Worm (Caenorhabditis elegans): ENCODE results near the gene C07A4.2.
A peak's percentile ranks its signal among the peaks of the same experiment; 100 is the strongest.

C07A4.2 gene

DNA sequence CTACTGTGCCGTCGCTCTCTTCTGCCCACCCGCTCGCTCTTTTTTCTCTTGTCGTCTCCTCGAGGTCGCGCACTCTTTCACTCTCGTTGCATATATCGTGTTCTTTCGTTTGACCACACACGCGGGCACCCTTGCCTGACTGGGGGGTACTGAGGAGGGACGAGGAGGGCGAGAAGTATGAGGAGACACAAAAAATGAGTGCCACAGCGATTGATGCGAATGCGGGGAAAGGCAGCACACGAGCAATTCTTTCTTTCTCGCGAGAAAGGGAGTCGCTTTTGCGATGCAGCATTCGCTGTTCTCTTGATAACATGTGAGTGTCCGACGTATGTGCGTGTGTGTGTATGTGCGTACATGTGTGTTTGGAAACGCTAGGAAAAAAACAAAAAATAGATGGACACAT is 16.5 kb downstream of the C07A4.2 start (continued):
- TF ChIP-seq K12H6.12 (tag; optimal IDR thresholded peaks at IDR 0.05) (peak; percentile 88), cebp-1 (GFP tag; IDR thresholded peaks at IDR 0.05) (0 out of 2 replicates have a peak, but pooled peaks have one; percentile 20), cebp-1 (tag; optimal IDR thresholded peaks at IDR 0.05) (peak; percentile 75), F22D6.2 (tag; optimal IDR thresholded peaks at IDR 0.05) (peak; percentile 50), snpc-1.3 (tag; optimal IDR thresholded peaks at IDR 0.05; ENCODE audit: insufficient read depth) (no peak), ama-1 (optimal IDR thresholded peaks at IDR 0.05) (peak; percentile 10), ama-1 (GFP tag; optimal IDR thresholded peaks at IDR 0.05) (no peak), lag-1 (GFP tag; IDR thresholded peaks at IDR 0.05) (no peak), fkh-3 (tag; optimal IDR thresholded peaks at IDR 0.05) (no peak), B0035.1 (tag; optimal IDR thresholded peaks at IDR 0.05) (no peak), lsl-1 (GFP tag; optimal IDR thresholded peaks at IDR 0.05) (no peak), F33H1.4 (GFP tag; IDR thresholded peaks at IDR 0.05) (no peak), egl-44 (GFP tag; IDR thresholded peaks at IDR 0.05) (no peak), lir-1 (GFP tag; conservative IDR thresholded peaks at IDR 0.05) (no peak), ztf-25 (GFP tag; IDR thresholded peaks at IDR 0.05) (no peak), F52B5.7 (tag; optimal IDR thresholded peaks at IDR 0.05) (no peak), F57C9.4 (tag; optimal IDR thresholded peaks at IDR 0.05) (no peak), zim-3 (tag; optimal IDR thresholded peaks at IDR 0.05) (peak; percentile 23), egl-18 (GFP tag; IDR thresholded peaks at IDR 0.05) (no peak), F37B4.10 (GFP tag; IDR thresholded peaks at IDR 0.05) (no peak), pbrm-1 (GFP tag; IDR thresholded peaks at IDR 0.05) (peak; percentile 49; the same call in 1 of the 2 replicates), F49E8.2 (tag; optimal IDR thresholded peaks at IDR 0.05; ENCODE audit: insufficient read depth) (no peak), lsy-27 (tag; optimal IDR thresholded peaks at IDR 0.05; ENCODE audit: borderline replicate concordance, insufficient read depth) (no peak), dpff-1 (tag; optimal IDR thresholded peaks at IDR 0.05) (no peak), Y53F4B.3 (GFP tag; IDR thresholded peaks at IDR 0.05) (no peak), Y53G8AR.9 (GFP tag; conservative IDR thresholded peaks at IDR 0.05) (no peak), hlh-26 (GFP tag; conservative IDR thresholded peaks at IDR 0.05) (no peak), nhr-80 (tag; optimal IDR thresholded peaks at IDR 0.05) (peak; percentile 83), somi-1 (GFP tag; optimal IDR thresholded peaks at IDR 0.05) (peak; percentile 34), B0261.1 (tag; optimal IDR thresholded peaks at IDR 0.05) (no peak), ekl-4 (GFP tag; IDR thresholded peaks at IDR 0.05) (0 out of 2 replicates have a peak, but pooled peaks have one; percentile 13), D2030.7 (GFP tag; IDR thresholded peaks at IDR 0.05) (no peak), K11D2.4 (GFP tag; IDR thresholded peaks at IDR 0.05) (peak; percentile 68), F55B11.4 (tag; optimal IDR thresholded peaks at IDR 0.05; ENCODE audit: borderline replicate concordance, insufficient read depth) (no peak), ztf-26 (tag; optimal IDR thresholded peaks at IDR 0.05) (no peak), hrde-1 (tag; optimal IDR thresholded peaks at IDR 0.05; ENCODE audit: borderline replicate concordance) (no peak), bed-1 (GFP tag; IDR thresholded peaks at IDR 0.05) (no peak), mel-28 (tag; optimal IDR thresholded peaks at IDR 0.05; ENCODE audit: borderline replicate concordance) (no peak), snpc-4 (GFP tag; optimal IDR thresholded peaks at IDR 0.05) (peak; percentile 31), snpc-4 (tag; optimal IDR thresholded peaks at IDR 0.05) (peak in 3 of 4 experiments; percentile 8 to 53 (median 48)), attf-3 (GFP tag; conservative IDR thresholded peaks at IDR 0.05) (no peak), T07F8.4 (tag; optimal IDR thresholded peaks at IDR 0.05) (peak; percentile 15), hmg-20 (GFP tag; IDR thresholded peaks at IDR 0.05) (no peak), ceh-58 (GFP tag; IDR thresholded peaks at IDR 0.05) (no peak), F10E7.11 (tag; optimal IDR thresholded peaks at IDR 0.05) (no peak), snpc-1.1 (tag; optimal IDR thresholded peaks at IDR 0.05; ENCODE audit: insufficient read depth) (no peak), egrh-3 (GFP tag; IDR thresholded peaks at IDR 0.05) (peak; percentile 65), lin-40 (tag; optimal IDR thresholded peaks at IDR 0.05) (peak; percentile 85), unc-62 (GFP tag; optimal IDR thresholded peaks at IDR 0.05) (no peak)
